Fruit fly (Drosophila melanogaster): ENCODE measurements around the gene Cp18.

The Cp18 gene

DNA sequence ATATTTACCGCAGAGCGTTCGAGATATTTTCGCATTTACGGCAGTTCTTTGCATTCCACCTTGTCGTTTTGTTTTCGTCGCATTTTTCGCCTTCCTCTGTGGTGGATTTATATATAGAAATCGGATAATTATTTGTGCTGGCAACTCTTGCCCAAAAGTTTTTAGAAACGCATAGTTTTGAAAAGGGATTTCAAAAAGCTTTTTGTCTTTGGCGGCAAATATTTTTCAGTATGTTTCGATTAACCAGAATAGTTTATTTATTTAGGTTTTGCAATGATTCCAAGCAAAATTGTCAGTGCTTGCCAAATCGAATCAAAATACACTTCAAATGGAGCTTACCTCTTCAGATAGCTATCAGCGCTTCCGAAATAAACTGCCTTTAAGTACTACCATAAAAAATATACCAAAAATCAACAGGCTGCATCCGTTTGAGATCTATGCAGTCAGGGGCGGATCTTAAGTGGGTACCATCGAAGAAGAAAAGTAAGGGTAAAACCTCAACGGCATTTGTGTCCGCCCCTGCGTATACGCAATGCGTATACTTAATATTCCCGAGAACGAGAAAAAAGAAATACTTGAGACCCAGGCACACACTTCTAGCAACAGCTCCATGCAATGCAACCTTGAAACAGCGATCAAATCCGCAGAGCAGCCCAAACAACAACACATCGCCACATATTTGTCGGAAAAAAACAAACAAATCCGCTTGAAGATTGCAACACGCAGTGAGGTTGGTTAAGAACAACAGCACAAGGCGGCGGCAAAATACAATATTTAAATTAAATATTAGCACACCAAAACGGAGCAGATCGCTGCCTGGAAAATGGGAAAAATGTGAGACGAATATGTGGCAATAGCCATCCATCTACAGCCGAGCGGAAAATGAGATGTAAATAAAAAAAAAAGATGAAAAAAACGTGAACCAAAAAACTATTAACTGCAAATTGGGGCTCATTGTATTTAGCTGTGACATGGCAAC is 23.4 kb downstream of the Cp18 start, which contains the start of gene CG13306:
Gene CG13306, minus strand, starts transcription at position 51 of the 979 bp plus-strand sequence.
- TF ChIP-seq kay (GFP tag; ENCODE audit: borderline replicate concordance), result peak; percentile 62
- TF ChIP-seq CG33017 (tag; optimal IDR thresholded peaks at IDR 0.05), result no peak

DNA sequence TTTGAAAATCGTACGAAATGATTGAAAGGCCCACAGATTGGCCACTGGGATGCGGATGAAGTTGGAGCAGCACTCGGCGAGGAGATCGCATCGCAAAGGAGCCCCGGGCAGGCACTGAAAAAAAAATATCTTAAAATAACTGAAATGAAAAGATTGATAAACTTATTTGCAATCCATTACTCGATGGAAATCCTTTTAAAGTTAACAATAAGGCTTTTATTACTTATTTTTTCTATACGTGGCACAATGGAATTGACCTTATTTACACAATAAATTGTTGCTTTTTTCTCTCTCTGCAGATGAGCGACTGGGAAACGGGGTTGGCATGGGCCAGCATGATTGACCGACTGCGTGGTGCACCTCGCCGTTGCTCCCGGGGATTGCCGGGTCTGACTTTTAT is 24.7 kb downstream of the Cp18 start:
- TF ChIP-seq kay (GFP tag; ENCODE audit: borderline replicate concordance) (no peak), CG33017 (tag; optimal IDR thresholded peaks at IDR 0.05) (no peak), cnc (optimal IDR thresholded peaks at IDR 0.05) (no peak), Hr96 (GFP tag; optimal IDR thresholded peaks at IDR 0.05) (no peak), CG12768 (GFP tag; optimal IDR thresholded peaks at IDR 0.05) (no peak), bab1 (GFP tag; optimal IDR thresholded peaks at IDR 0.05) (no peak), Mnt (GFP tag; optimal IDR thresholded peaks at IDR 0.05) (no peak), CG7045 (GFP tag; optimal IDR thresholded peaks at IDR 0.05) (no peak)

DNA sequence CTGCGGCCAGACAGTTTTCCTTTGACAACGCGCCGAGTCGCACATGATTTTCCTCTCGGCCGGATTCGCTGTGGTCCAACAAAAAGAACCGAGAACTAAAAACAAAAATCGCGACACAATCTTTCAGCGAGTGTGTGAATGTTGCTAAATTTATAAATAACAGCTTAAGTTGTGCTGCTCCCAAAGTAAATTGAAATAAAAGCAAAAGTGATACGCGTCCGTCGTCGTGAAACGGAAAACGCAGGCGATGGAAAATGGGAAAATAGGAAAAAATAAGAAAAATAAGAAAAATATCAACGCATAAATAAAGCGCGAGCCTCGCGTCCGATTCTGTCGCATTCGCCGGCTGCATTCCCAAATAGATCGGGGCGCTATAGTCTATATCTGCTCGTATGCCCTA is 27.0 kb downstream of the Cp18 start, which contains the start of gene Fhos:
Gene Fhos, plus strand, starts transcription at position 28 of the 400 bp plus-strand sequence.
- TF ChIP-seq CG33017 (tag; optimal IDR thresholded peaks at IDR 0.05) (no peak), Mnt (GFP tag; optimal IDR thresholded peaks at IDR 0.05) (no peak), cnc (optimal IDR thresholded peaks at IDR 0.05) (no peak), CG14711 (tag; optimal IDR thresholded peaks at IDR 0.05) (no peak), kay (GFP tag; ENCODE audit: borderline replicate concordance) (no peak), cic (GFP tag; optimal IDR thresholded peaks at IDR 0.05) (no peak), CG11617 (GFP tag; optimal IDR thresholded peaks at IDR 0.05) (no peak), CG1620 (GFP tag; optimal IDR thresholded peaks at IDR 0.05) (no peak), tj (GFP tag; optimal IDR thresholded peaks at IDR 0.05) (no peak), CG5204 (GFP tag; optimal IDR thresholded peaks at IDR 0.05) (no peak), CG12768 (GFP tag; optimal IDR thresholded peaks at IDR 0.05) (no peak), toe (GFP tag; optimal IDR thresholded peaks at IDR 0.05) (no peak), CG7045 (GFP tag; optimal IDR thresholded peaks at IDR 0.05) (no peak), Crg-1 (GFP tag; optimal IDR thresholded peaks at IDR 0.05) (no peak), Clk (GFP tag; optimal IDR thresholded peaks at IDR 0.05) (no peak), Hr96 (GFP tag; optimal IDR thresholded peaks at IDR 0.05) (no peak), pad (GFP tag; optimal IDR thresholded peaks at IDR 0.05) (no peak), CG7101 (tag; optimal IDR thresholded peaks at IDR 0.05) (no peak)

DNA sequence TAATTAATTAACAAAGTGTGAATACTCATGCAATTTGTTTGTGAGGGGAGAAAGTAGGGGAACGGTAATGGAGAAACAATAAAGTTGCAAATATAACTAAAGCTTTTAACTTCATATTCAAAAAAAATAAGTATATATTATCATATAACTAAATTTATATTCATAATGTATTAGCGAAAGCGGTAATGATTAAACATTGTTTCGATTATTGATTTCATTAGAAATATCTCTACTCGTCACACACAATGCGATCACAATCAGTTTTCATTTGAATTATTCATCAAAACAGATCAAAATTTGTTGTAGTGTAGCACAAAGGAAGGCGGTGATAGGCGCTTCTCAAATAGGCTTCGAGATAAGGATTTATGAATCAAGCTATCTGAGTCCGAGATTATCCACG is 29.1 kb downstream of the Cp18 start, which contains the start of gene CG6576:
Gene CG6576, plus strand, starts transcription at position 301 of the 400 bp plus-strand sequence.
- TF ChIP-seq CG33017 (tag; optimal IDR thresholded peaks at IDR 0.05), result no peak
- no peak for TF ChIP-seq ovo (GFP tag; optimal IDR thresholded peaks at IDR 0.05)
- no peak for TF ChIP-seq tj (GFP tag; optimal IDR thresholded peaks at IDR 0.05)
- no peak for TF ChIP-seq CG14711 (tag; optimal IDR thresholded peaks at IDR 0.05)
- TF ChIP-seq CG12768 (GFP tag; optimal IDR thresholded peaks at IDR 0.05), result no peak

DNA sequence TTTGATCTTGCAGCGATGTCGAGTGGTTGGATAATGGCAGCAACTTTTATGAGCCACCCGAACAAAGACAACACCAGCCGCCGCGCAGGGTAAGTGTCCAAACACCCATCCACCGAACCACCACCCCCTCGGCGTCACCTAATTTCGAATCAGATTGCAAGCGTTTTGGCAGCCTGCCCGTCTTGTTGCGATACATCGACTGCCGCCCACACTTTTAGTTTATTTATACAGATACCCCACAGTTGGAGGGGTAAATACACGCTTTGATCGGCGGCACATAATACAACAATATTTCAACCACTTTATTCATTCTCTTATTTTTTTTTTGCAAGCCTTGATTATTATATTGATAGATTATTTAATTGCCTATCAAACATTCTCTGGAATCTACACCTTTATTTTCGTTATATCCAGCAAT is 36.5 kb downstream of the Cp18 start:
- TF ChIP-seq CG5204 (GFP tag; optimal IDR thresholded peaks at IDR 0.05) (no peak), toe (GFP tag; optimal IDR thresholded peaks at IDR 0.05) (peak; percentile 8), Mnt (GFP tag; optimal IDR thresholded peaks at IDR 0.05) (peak; percentile 56), CG7101 (tag; optimal IDR thresholded peaks at IDR 0.05) (peak; percentile 4), pad (GFP tag; optimal IDR thresholded peaks at IDR 0.05) (no peak), kay (GFP tag; ENCODE audit: borderline replicate concordance) (peak; percentile 73), CG11617 (GFP tag; optimal IDR thresholded peaks at IDR 0.05) (peak; percentile 7), bab1 (GFP tag; optimal IDR thresholded peaks at IDR 0.05) (peak; percentile 25)

DNA sequence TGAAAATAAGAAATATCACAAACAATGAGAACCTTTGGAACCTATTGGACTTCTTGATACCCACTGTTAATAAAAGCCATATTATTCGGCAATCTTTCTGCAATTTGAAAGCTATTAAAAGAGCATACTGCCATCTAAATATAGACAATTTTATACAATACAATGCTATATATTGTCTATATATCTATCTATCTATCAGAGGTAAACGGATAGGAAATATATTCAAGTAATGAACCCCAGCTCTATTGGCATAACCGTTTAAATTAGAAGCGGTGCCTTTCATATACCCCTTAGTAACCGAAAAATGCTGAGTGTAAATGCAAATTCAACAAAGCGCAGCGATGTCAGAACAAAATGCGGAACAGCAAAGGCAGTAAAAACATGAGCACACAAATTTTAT is 37.2 kb downstream of the Cp18 start:
- no peak for TF ChIP-seq CG11617 (GFP tag; optimal IDR thresholded peaks at IDR 0.05)
- no peak for TF ChIP-seq CG1620 (GFP tag; optimal IDR thresholded peaks at IDR 0.05)
- TF ChIP-seq pad (GFP tag; optimal IDR thresholded peaks at IDR 0.05), result no peak
- TF ChIP-seq CG5204 (GFP tag; optimal IDR thresholded peaks at IDR 0.05), result no peak
- no peak for TF ChIP-seq ovo (GFP tag; optimal IDR thresholded peaks at IDR 0.05)
- no peak for TF ChIP-seq Mnt (GFP tag; optimal IDR thresholded peaks at IDR 0.05)
- TF ChIP-seq Hr96 (GFP tag; optimal IDR thresholded peaks at IDR 0.05), result no peak
- no peak for TF ChIP-seq Clk (GFP tag; optimal IDR thresholded peaks at IDR 0.05)
- TF ChIP-seq CG33017 (tag; optimal IDR thresholded peaks at IDR 0.05), result no peak

DNA sequence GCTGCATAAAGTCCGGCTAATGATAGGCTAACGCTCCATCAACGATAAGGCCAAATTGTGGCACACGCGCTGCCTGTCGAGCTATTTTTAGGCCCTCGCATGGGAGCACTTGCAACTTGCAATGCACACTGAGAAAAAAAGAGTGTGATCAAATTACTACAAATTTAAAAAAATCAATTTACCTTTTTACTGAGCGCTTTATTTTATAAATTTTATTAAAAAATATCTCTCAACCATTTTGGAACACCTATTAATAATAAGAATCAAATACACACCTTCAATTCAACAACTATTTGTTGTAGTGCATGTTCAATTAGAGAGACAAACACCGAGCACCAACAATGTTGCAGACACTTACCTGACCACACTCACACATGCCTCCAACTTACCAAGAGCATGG is 38.9 kb downstream of the Cp18 start:
- TF ChIP-seq Clk (GFP tag; optimal IDR thresholded peaks at IDR 0.05) (no peak), CG12768 (GFP tag; optimal IDR thresholded peaks at IDR 0.05) (no peak), bab1 (GFP tag; optimal IDR thresholded peaks at IDR 0.05) (no peak), CG7101 (tag; optimal IDR thresholded peaks at IDR 0.05) (no peak), toe (GFP tag; optimal IDR thresholded peaks at IDR 0.05) (no peak), kay (GFP tag; ENCODE audit: borderline replicate concordance) (no peak), cnc (optimal IDR thresholded peaks at IDR 0.05) (no peak), Hr96 (GFP tag; optimal IDR thresholded peaks at IDR 0.05) (no peak), CG33017 (tag; optimal IDR thresholded peaks at IDR 0.05) (no peak), CG11617 (GFP tag; optimal IDR thresholded peaks at IDR 0.05) (no peak), pad (GFP tag; optimal IDR thresholded peaks at IDR 0.05) (no peak), ovo (GFP tag; optimal IDR thresholded peaks at IDR 0.05) (no peak), CG14711 (tag; optimal IDR thresholded peaks at IDR 0.05) (no peak), Mnt (GFP tag; optimal IDR thresholded peaks at IDR 0.05) (no peak), tj (GFP tag; optimal IDR thresholded peaks at IDR 0.05) (no peak), CG7045 (GFP tag; optimal IDR thresholded peaks at IDR 0.05) (no peak), cic (GFP tag; optimal IDR thresholded peaks at IDR 0.05) (no peak), CG1620 (GFP tag; optimal IDR thresholded peaks at IDR 0.05) (no peak)

All from whole organism, adult.